Worm (Caenorhabditis elegans) whole organism, L3 larva: ENCODE data around the gene T22D1.3.

Experiments
- ZK546.5 ChIP-seq: sonication (generic microtip); optimal IDR thresholded peaks from 2 replicates; lab custom pipeline; 2017; ENCODE audit warnings: missing biosample characterization, missing genetic modification characterization
- ama-1 ChIP-seq: fragments of 150-350 bp; optimal IDR thresholded peaks from 2 replicates; lab custom pipeline; 2018
- daf-12 ChIP-seq: fragments of 150-350 bp; optimal IDR thresholded peaks from 2 replicates; lab custom pipeline; 2014; ENCODE audit warnings: missing biosample characterization, missing genetic modification reagents, missing genetic modification characterization
- egl-27 ChIP-seq: sonication (generic microtip); optimal IDR thresholded peaks from 4 replicates; lab custom pipeline; 2017; ENCODE audit warnings: missing biosample characterization, missing genetic modification reagents, missing genetic modification characterization
- elt-2 ChIP-seq: sonication (generic microtip); optimal IDR thresholded peaks from 2 replicates; lab custom pipeline; 2016; ENCODE audit warnings: missing genetic modification reagents, mild to moderate bottlenecking, missing genetic modification characterization, missing compliant biosample characterization
- nhr-11 ChIP-seq: fragments of 150-350 bp; optimal IDR thresholded peaks from 2 replicates; lab custom pipeline; 2014; ENCODE audit warnings: missing biosample characterization, missing genetic modification characterization
- nhr-237 ChIP-seq: fragments of 150-350 bp; optimal IDR thresholded peaks from 2 replicates; lab custom pipeline; 2014; ENCODE audit warnings: missing biosample characterization, missing genetic modification characterization
- nhr-28 ChIP-seq: fragments of 150-350 bp; optimal IDR thresholded peaks from 2 replicates; lab custom pipeline; 2014; ENCODE audit warnings: missing biosample characterization, missing genetic modification characterization
- sea-2 ChIP-seq: fragments of 150-350 bp; sonication (generic microtip); optimal IDR thresholded peaks from 4 replicates; lab custom pipeline; 2014; ENCODE audit warnings: missing biosample characterization, missing genetic modification reagents, missing genetic modification characterization
- unc-39 ChIP-seq: sonication (generic microtip); optimal IDR thresholded peaks from 4 replicates; lab custom pipeline; 2017; ENCODE audit warnings: missing biosample characterization, missing genetic modification characterization
- zag-1 ChIP-seq: fragments of 150-350 bp; optimal IDR thresholded peaks from 2 replicates; lab custom pipeline; 2014; ENCODE audit warnings: missing biosample characterization, missing genetic modification characterization

ce11 chrIV:6909863-6910733, 3.2 kb upstream of the T22D1.3 start, which contains the start of the genes rpn-1 and ribo-1:
- TF ChIP-seq ama-1 (lab: Kevin White, UChicago) (peak; percentile 2), nhr-28 (tag; lab: Kevin White, UChicago) (no peak), egl-27 (tag; lab: Kevin White, UChicago) (no peak), elt-2 (peak; percentile 15), sea-2 (GFP tag; lab: Kevin White, UChicago) (no peak), nhr-11 (tag; lab: Kevin White, UChicago) (no peak), ZK546.5 (no peak), nhr-237 (tag; lab: Kevin White, UChicago) (no peak), zag-1 (tag; lab: Kevin White, UChicago) (no peak), daf-12 (tag; lab: Kevin White, UChicago) (no peak), unc-39 (tag; lab: Kevin White, UChicago) (no peak)
